Worm (Caenorhabditis elegans) whole organism, young adult: Measurements from ENCODE around the gene F22H10.6.
A peak's percentile ranks its signal among the peaks of the same experiment; 100 is the strongest.

Source experiments
- B0261.1 ChIP-seq: sonication (generic microtip); optimal IDR thresholded peaks from 2 replicates; lab custom pipeline; 2016; ENCODE audit warnings: mild to moderate bottlenecking, missing genetic modification characterization, moderate library complexity, missing compliant biosample characterization
- B0336.3 ChIP-seq: fragments of 200-800 bp; sonication (Bioruptor generic); IDR thresholded peaks from 2 replicates; pipeline ENCODE4 v1.3.6; 2022; ENCODE audit warnings: missing genetic modification characterization, missing compliant biosample characterization
- F10E7.11 ChIP-seq: sonication (generic microtip); optimal IDR thresholded peaks from 2 replicates; lab custom pipeline; 2017; ENCODE audit warnings: mild to moderate bottlenecking, missing genetic modification characterization, moderate library complexity, missing compliant biosample characterization
- F23B12.7 ChIP-seq: sonication (generic microtip); optimal IDR thresholded peaks from 2 replicates; lab custom pipeline; 2017; ENCODE audit warnings: missing genetic modification characterization, mild to moderate bottlenecking, missing compliant biosample characterization, antibody characterized with exemption, moderate library complexity; ENCODE audit not compliant: insufficient read depth
- F52B5.7 ChIP-seq: sonication (generic microtip); optimal IDR thresholded peaks from 2 replicates; lab custom pipeline; 2016; ENCODE audit warnings: mild to moderate bottlenecking, missing genetic modification characterization, missing compliant biosample characterization
- F55B11.4 ChIP-seq: sonication (generic microtip); optimal IDR thresholded peaks from 2 replicates; lab custom pipeline; 2016; ENCODE audit warnings: missing compliant biosample characterization, missing genetic modification characterization, borderline replicate concordance; ENCODE audit not compliant: insufficient read depth
- K11D2.4 ChIP-seq: fragments of 200-800 bp; sonication (Bioruptor generic); IDR thresholded peaks from 2 replicates; pipeline ENCODE4 v1.3.6; 2022; ENCODE audit warnings: missing genetic modification reagents, missing genetic modification characterization, missing compliant biosample characterization
- T26A5.8 ChIP-seq: sonication (generic microtip); optimal IDR thresholded peaks from 2 replicates; lab custom pipeline; 2016; ENCODE audit warnings: missing genetic modification characterization, missing compliant biosample characterization
- Y79H2A.3 ChIP-seq: fragments of 200-800 bp; sonication (Bioruptor generic); conservative IDR thresholded peaks from 2 replicates; pipeline ENCODE4 v1.3.6; 2022; ENCODE audit warnings: missing genetic modification reagents, missing genetic modification characterization, missing compliant biosample characterization
- akir-1 ChIP-seq: fragments of 200-800 bp; sonication (Bioruptor generic); optimal IDR thresholded peaks from 2 replicates; lab custom pipeline; 2018; ENCODE audit warnings: mild to moderate bottlenecking, missing genetic modification characterization, moderate library complexity, missing compliant biosample characterization
- ama-1 ChIP-seq, 3 experiments: fragments of 150-350 bp in 1 of 3; sonication (generic microtip) in 2 of 3; optimal IDR thresholded peaks; 2 replicates each; lab custom pipeline; 2014 to 2018; ENCODE audit warnings: missing biosample characterization in 2 of 3, missing genetic modification characterization in 2 of 3, missing genetic modification reagents in 2 of 3
- aptf-3 ChIP-seq: fragments of 200-800 bp; sonication (Bioruptor generic); IDR thresholded peaks from 2 replicates; pipeline ENCODE4 v1.3.6; 2022; ENCODE audit warnings: missing genetic modification characterization, missing compliant biosample characterization
- atf-7 ChIP-seq: sonication (generic microtip); optimal IDR thresholded peaks from 2 replicates; lab custom pipeline; 2017; ENCODE audit warnings: mild to moderate bottlenecking, missing genetic modification characterization, missing compliant biosample characterization
- athp-1 ChIP-seq: sonication (generic microtip); optimal IDR thresholded peaks from 2 replicates; lab custom pipeline; 2017; ENCODE audit warnings: mild to moderate bottlenecking, missing genetic modification characterization, missing compliant biosample characterization
- bed-1 ChIP-seq: fragments of 200-800 bp; sonication (Bioruptor generic); IDR thresholded peaks from 2 replicates; pipeline ENCODE4 v1.3.6; 2022; ENCODE audit warnings: missing genetic modification reagents, missing genetic modification characterization, missing compliant biosample characterization
- cebp-1 ChIP-seq, 2 experiments: fragments of 200-800 bp in 1 of 2; sonication (Bioruptor generic) in 1 of 2; sonication (generic microtip) in 1 of 2; IDR thresholded peaks in 1 of 2; optimal IDR thresholded peaks in 1 of 2; 2 replicates each; pipeline versions ENCODE4 v1.3.6 to Lab custom; 2017 to 2022; ENCODE audit warnings: missing compliant biosample characterization in 2 of 2, missing genetic modification characterization in 2 of 2, mild to moderate bottlenecking in 1 of 2, missing genetic modification reagents in 1 of 2, moderate library complexity in 1 of 2
- ceh-100 ChIP-seq: fragments of 200-800 bp; sonication (Bioruptor generic); IDR thresholded peaks from 2 replicates; pipeline ENCODE4 v1.3.6; 2022; ENCODE audit warnings: missing genetic modification reagents, missing genetic modification characterization, missing compliant biosample characterization
- die-1 ChIP-seq: sonication (generic microtip); optimal IDR thresholded peaks from 2 replicates; lab custom pipeline; 2016; ENCODE audit warnings: missing genotype, mild to moderate bottlenecking, missing genetic modification characterization, missing compliant biosample characterization
- egl-18 ChIP-seq: fragments of 200-800 bp; sonication (Bioruptor generic); IDR thresholded peaks from 2 replicates; pipeline ENCODE4 v1.3.6; 2022; ENCODE audit warnings: missing genetic modification reagents, missing genetic modification characterization, missing compliant biosample characterization
- ets-4 ChIP-seq: fragments of 200-800 bp; sonication (Bioruptor generic); optimal IDR thresholded peaks from 2 replicates; lab custom pipeline; 2018; ENCODE audit warnings: mild to moderate bottlenecking, missing genetic modification characterization, missing compliant biosample characterization
- fkh-3 ChIP-seq: sonication (generic microtip); optimal IDR thresholded peaks from 2 replicates; lab custom pipeline; 2016; ENCODE audit warnings: mild to moderate bottlenecking, missing genetic modification characterization, missing compliant biosample characterization
- gei-17 ChIP-seq: fragments of 200-800 bp; sonication (Bioruptor generic); optimal IDR thresholded peaks from 2 replicates; lab custom pipeline; 2018; ENCODE audit warnings: mild to moderate bottlenecking, missing genetic modification characterization, missing compliant biosample characterization
- hlh-26 ChIP-seq: fragments of 200-800 bp; sonication (Bioruptor generic); conservative IDR thresholded peaks from 2 replicates; pipeline ENCODE4 v1.3.6; 2022; ENCODE audit warnings: missing genetic modification reagents, missing genetic modification characterization, missing compliant biosample characterization
- hrde-1 ChIP-seq: sonication (generic microtip); optimal IDR thresholded peaks from 2 replicates; lab custom pipeline; 2016; ENCODE audit warnings: missing genetic modification characterization, mild to moderate bottlenecking, missing compliant biosample characterization, moderate library complexity, missing genotype, missing genetic modification reagents, borderline replicate concordance
- hsf-1 ChIP-seq: fragments of 200-800 bp; sonication (Bioruptor generic); IDR thresholded peaks from 2 replicates; pipeline ENCODE4 v1.3.6; 2022; ENCODE audit warnings: missing genetic modification reagents, missing genetic modification characterization, missing compliant biosample characterization
- lin-26 ChIP-seq: fragments of 200-800 bp; sonication (Bioruptor generic); IDR thresholded peaks from 2 replicates; pipeline ENCODE4 v1.3.6; 2022; ENCODE audit warnings: missing genetic modification reagents, missing genetic modification characterization, missing compliant biosample characterization
- lin-40 ChIP-seq: sonication (generic microtip); optimal IDR thresholded peaks from 2 replicates; lab custom pipeline; 2016; ENCODE audit warnings: missing genetic modification characterization, mild to moderate bottlenecking, missing compliant biosample characterization, missing genotype, missing genetic modification reagents
- madf-10 ChIP-seq: sonication (generic microtip); optimal IDR thresholded peaks from 2 replicates; lab custom pipeline; 2016; ENCODE audit warnings: mild to moderate bottlenecking, missing genetic modification characterization, missing compliant biosample characterization
- madf-3 ChIP-seq: fragments of 200-800 bp; sonication (Bioruptor generic); IDR thresholded peaks from 2 replicates; pipeline ENCODE4 v1.3.6; 2022; ENCODE audit warnings: missing genetic modification reagents, missing genetic modification characterization, missing compliant biosample characterization
- madf-8 ChIP-seq: fragments of 200-800 bp; sonication (Bioruptor generic); conservative IDR thresholded peaks from 2 replicates; pipeline ENCODE4 v1.3.6; 2022; ENCODE audit warnings: missing genetic modification reagents, missing genetic modification characterization, missing compliant biosample characterization
- mcd-1 ChIP-seq: fragments of 200-800 bp; sonication (Bioruptor generic); IDR thresholded peaks from 2 replicates; pipeline ENCODE4 v1.3.6; 2022; ENCODE audit warnings: missing genetic modification reagents, missing genetic modification characterization, missing compliant biosample characterization
- mxl-1 ChIP-seq: sonication (generic microtip); optimal IDR thresholded peaks from 2 replicates; lab custom pipeline; 2016; ENCODE audit warnings: missing genetic modification characterization, missing compliant biosample characterization
- nfyb-1 ChIP-seq: fragments of 200-800 bp; sonication (Bioruptor generic); IDR thresholded peaks from 2 replicates; pipeline ENCODE4 v1.3.6; 2022; ENCODE audit warnings: missing genetic modification reagents, missing genetic modification characterization, missing compliant biosample characterization
- pbrm-1 ChIP-seq: fragments of 200-800 bp; sonication (Bioruptor generic); IDR thresholded peaks from 2 replicates; pipeline ENCODE4 v1.3.6; 2022; ENCODE audit warnings: missing genetic modification reagents, missing genetic modification characterization, missing compliant biosample characterization
- snpc-3.4 ChIP-seq: sonication (generic microtip); optimal IDR thresholded peaks from 2 replicates; lab custom pipeline; 2017; ENCODE audit warnings: missing genetic modification characterization, mild to moderate bottlenecking, missing compliant biosample characterization, antibody characterized with exemption, moderate library complexity, missing genotype, missing genetic modification reagents
- tbx-9 ChIP-seq: sonication (generic microtip); optimal IDR thresholded peaks from 2 replicates; lab custom pipeline; 2016; ENCODE audit warnings: borderline replicate concordance, missing genetic modification characterization, inconsistent platforms, missing compliant biosample characterization
- tlf-1 ChIP-seq: fragments of 200-800 bp; sonication (Bioruptor generic); optimal IDR thresholded peaks from 2 replicates; lab custom pipeline; 2018; ENCODE audit warnings: mild to moderate bottlenecking, missing genetic modification characterization, missing compliant biosample characterization
- xnd-1 ChIP-seq: sonication (generic microtip); optimal IDR thresholded peaks from 2 replicates; lab custom pipeline; 2016; ENCODE audit warnings: missing genotype, missing genetic modification reagents, missing genetic modification characterization, missing compliant biosample characterization
- zfh-2 ChIP-seq: fragments of 200-800 bp; sonication (Bioruptor generic); conservative IDR thresholded peaks from 2 replicates; pipeline ENCODE4 v1.3.6; 2022; ENCODE audit warnings: missing genetic modification reagents, missing genetic modification characterization, missing compliant biosample characterization
- ztf-25 ChIP-seq: fragments of 200-800 bp; sonication (Bioruptor generic); IDR thresholded peaks from 2 replicates; pipeline ENCODE4 v1.3.6; 2022; ENCODE audit warnings: missing genetic modification reagents, missing genetic modification characterization, missing compliant biosample characterization
- ztf-3 ChIP-seq: fragments of 200-800 bp; sonication (Bioruptor generic); optimal IDR thresholded peaks from 2 replicates; lab custom pipeline; 2018; ENCODE audit warnings: mild to moderate bottlenecking, missing genetic modification characterization, missing compliant biosample characterization

The F22H10.6 gene

ce11 chrX:16726879-16727278 is 35.7 kb upstream of the F22H10.6 start (continued):
- TF ChIP-seq F52B5.7 (tag; lab: Kevin White, UChicago) (peak; percentile 40), mcd-1 (GFP tag; lab: Robert Waterston, UW) (peak; percentile 74), hrde-1 (no peak), F55B11.4 (no peak), snpc-3.4 (tag; lab: Kevin White, UChicago) (no peak), madf-8 (GFP tag; lab: Robert Waterston, UW) (no peak), nfyb-1 (GFP tag; lab: Robert Waterston, UW) (peak; percentile 83), akir-1 (peak; percentile 31), ets-4 (GFP tag; lab: Kevin White, UChicago) (peak; percentile 45), tbx-9 (tag; lab: Kevin White, UChicago) (no peak), hsf-1 (GFP tag; lab: Robert Waterston, UW) (no peak), bed-1 (0 out of 2 replicates have a peak, but pooled peaks have one; percentile 47), lin-40 (peak; percentile 92), ceh-100 (GFP tag; lab: Robert Waterston, UW) (no peak), gei-17 (GFP tag; lab: Kevin White, UChicago) (peak; percentile 76), atf-7 (tag; lab: Kevin White, UChicago) (peak; percentile 82), ztf-25 (GFP tag; lab: Robert Waterston, UW) (no peak), fkh-3 (tag; lab: Kevin White, UChicago) (peak; percentile 15), B0261.1 (peak; percentile 5), T26A5.8 (tag; lab: Kevin White, UChicago) (no peak), madf-3 (GFP tag; lab: Robert Waterston, UW) (no peak), pbrm-1 (GFP tag; lab: Robert Waterston, UW) (peak; percentile 83), F23B12.7 (tag; lab: Kevin White, UChicago) (no peak), B0336.3 (GFP tag; lab: Robert Waterston, UW) (peak; percentile 91), madf-10 (tag; lab: Kevin White, UChicago) (peak; percentile 83), ztf-3 (GFP tag; lab: Kevin White, UChicago) (peak; percentile 47), aptf-3 (GFP tag; lab: Robert Waterston, UW) (no peak), tlf-1 (GFP tag; lab: Kevin White, UChicago) (peak; percentile 52), Y79H2A.3 (GFP tag; lab: Robert Waterston, UW) (0 out of 2 replicates have a peak, but pooled peaks have one; percentile 28), athp-1 (peak; percentile 51), K11D2.4 (GFP tag; lab: Robert Waterston, UW) (peak; percentile 82), die-1 (tag; lab: Kevin White, UChicago) (peak; percentile 65), cebp-1 (GFP tag; IDR thresholded peaks at IDR 0.05; lab: Robert Waterston, UW) (peak; percentile 67), cebp-1 (tag; optimal IDR thresholded peaks at IDR 0.05; lab: Kevin White, UChicago) (peak; percentile 89), hlh-26 (GFP tag; lab: Robert Waterston, UW) (no peak), mxl-1 (no peak), F10E7.11 (tag; lab: Kevin White, UChicago) (peak; percentile 40), zfh-2 (peak; percentile 97), egl-18 (GFP tag; lab: Robert Waterston, UW) (0 out of 2 replicates have a peak, but pooled peaks have one; percentile 55), ama-1 (optimal IDR thresholded peaks at IDR 0.05; lab: Kevin White, UChicago) (no peak), ama-1 (GFP tag; optimal IDR thresholded peaks at IDR 0.05; lab: Kevin White, UChicago) (no peak), lin-26 (peak; percentile 84), xnd-1 (tag; lab: Kevin White, UChicago) (no peak)
